Worm (Caenorhabditis elegans): ENCODE results near the gene C07E3.4.

DNA sequence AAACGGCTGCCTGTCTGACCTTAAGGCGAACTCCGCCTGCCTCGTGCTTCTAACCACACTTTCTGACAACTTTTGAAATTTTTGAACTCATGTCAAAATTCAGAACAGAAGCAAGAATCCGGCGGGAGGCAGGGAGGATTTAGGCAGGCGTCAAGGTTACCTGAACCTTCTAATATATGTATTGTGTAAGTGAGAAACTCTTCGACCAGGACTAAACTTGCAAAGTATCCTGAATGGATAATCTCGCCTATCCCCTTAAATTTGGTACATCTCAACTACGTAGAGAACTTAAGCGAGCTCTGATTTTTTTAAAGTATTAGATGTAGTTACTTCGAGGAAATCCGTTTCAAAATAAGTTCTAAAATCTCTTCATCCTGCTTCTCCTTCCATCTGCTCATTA lies 50.4 kb downstream of the C07E3.4 start, which contains the start of gene E04D5.5:
- TF ChIP-seq nfya-1 (tag; optimal IDR thresholded peaks at IDR 0.05; ENCODE audit: insufficient read depth) (no peak), tbx-2 (tag; optimal IDR thresholded peaks at IDR 0.05) (no peak), unc-62 (GFP tag; optimal IDR thresholded peaks at IDR 0.05) (no peak), elt-3 (tag; optimal IDR thresholded peaks at IDR 0.05) (no peak)
